Fruit fly (Drosophila melanogaster) whole organism, embryonic: ENCODE results near the gene CG11771.

ENCODE experiments used
- Ada2b ChIP-seq: fragments of 200-800 bp; sonication (Bioruptor generic); IDR thresholded peaks from 2 replicates; pipeline ENCODE4 v1.3.6; 2022; ENCODE audit warnings: missing biosample characterization, missing genetic modification characterization
- CG10462 ChIP-seq: fragments of 200-800 bp; sonication (Bioruptor generic); optimal IDR thresholded peaks from 2 replicates; lab custom pipeline; 2016; ENCODE audit warnings: missing biosample characterization, missing genetic modification characterization
- CG10654 ChIP-seq: fragments of 200-800 bp; sonication (Bioruptor generic); optimal IDR thresholded peaks from 2 replicates; lab custom pipeline; 2016; ENCODE audit warnings: missing biosample characterization, missing genetic modification characterization
- CG12104 ChIP-seq: fragments of 200-800 bp; sonication (Bioruptor generic); optimal IDR thresholded peaks from 3 replicates; lab custom pipeline; 2016; ENCODE audit warnings: missing biosample characterization, missing genetic modification characterization
- CG12659 ChIP-seq: fragments of 200-800 bp; sonication (Bioruptor generic); optimal IDR thresholded peaks from 3 replicates; lab custom pipeline; 2017; ENCODE audit warnings: mild to moderate bottlenecking, missing biosample characterization, missing genetic modification reagents, missing genetic modification characterization
- CG12942 ChIP-seq: fragments of 200-800 bp; sonication (Bioruptor generic); optimal IDR thresholded peaks from 3 replicates; lab custom pipeline; 2016; ENCODE audit warnings: missing biosample characterization, missing genetic modification characterization
- CG13424 ChIP-seq: fragments of 200-800 bp; sonication (Bioruptor generic); optimal IDR thresholded peaks from 2 replicates; lab custom pipeline; 2019; ENCODE audit warnings: missing biosample characterization, mild to moderate bottlenecking, missing genetic modification characterization, moderate library complexity
- CG14014 ChIP-seq: fragments of 200-800 bp; sonication (Bioruptor generic); IDR thresholded peaks from 2 replicates; pipeline ENCODE4 v1.3.6; 2022; ENCODE audit warnings: missing biosample characterization, missing genetic modification characterization
- CG14667 ChIP-seq: fragments of 200-800 bp; sonication (Bioruptor generic); IDR thresholded peaks from 2 replicates; pipeline ENCODE4 v1.3.6; 2022; ENCODE audit warnings: missing biosample characterization, missing genetic modification characterization
- CG15011 ChIP-seq: fragments of 200-800 bp; sonication (Bioruptor generic); optimal IDR thresholded peaks from 3 replicates; lab custom pipeline; 2018; ENCODE audit warnings: missing biosample characterization, mild to moderate bottlenecking, missing genetic modification characterization
- CG18476 ChIP-seq: fragments of 200-800 bp; sonication (Bioruptor generic); optimal IDR thresholded peaks from 2 replicates; lab custom pipeline; 2016; ENCODE audit warnings: missing biosample characterization, mild to moderate bottlenecking, missing genetic modification characterization
- CG18599 ChIP-seq: fragments of 200-800 bp; sonication (Bioruptor generic); optimal IDR thresholded peaks from 3 replicates; lab custom pipeline; 2017; ENCODE audit warnings: missing biosample characterization, missing genetic modification characterization, mild to moderate bottlenecking, moderate library complexity, missing genetic modification reagents
- CG2678 ChIP-seq: fragments of 200-800 bp; sonication (Bioruptor generic); optimal IDR thresholded peaks from 3 replicates; lab custom pipeline; 2019; ENCODE audit warnings: missing biosample characterization, mild to moderate bottlenecking, missing genetic modification characterization, moderate library complexity
- CG32532 ChIP-seq: fragments of 200-800 bp; sonication (Bioruptor generic); IDR thresholded peaks from 2 replicates; pipeline ENCODE4 v1.3.6; 2022; ENCODE audit warnings: missing biosample characterization, missing genetic modification characterization
- CG4360 ChIP-seq: fragments of 200-800 bp; sonication (Bioruptor generic); IDR thresholded peaks from 2 replicates; pipeline ENCODE4 v1.3.6; 2022; ENCODE audit warnings: missing biosample characterization, missing genetic modification characterization
- CG6813 ChIP-seq: fragments of 200-800 bp; sonication (Bioruptor generic); optimal IDR thresholded peaks from 2 replicates; lab custom pipeline; 2017; ENCODE audit warnings: missing biosample characterization, missing genetic modification characterization, mild to moderate bottlenecking, moderate library complexity, missing genetic modification reagents
- CG7839 ChIP-seq: fragments of 200-800 bp; sonication (Bioruptor generic); optimal IDR thresholded peaks from 3 replicates; lab custom pipeline; 2018; ENCODE audit warnings: missing biosample characterization, mild to moderate bottlenecking, missing genetic modification characterization, moderate library complexity
- CG8924 ChIP-seq: fragments of 200-800 bp; optimal IDR thresholded peaks from 3 replicates; lab custom pipeline; 2019; ENCODE audit warnings: missing biosample characterization, mild to moderate bottlenecking, missing genetic modification characterization, moderate library complexity
- CG9215 ChIP-seq: fragments of 200-800 bp; sonication (Bioruptor generic); IDR thresholded peaks from 2 replicates; pipeline ENCODE4 v1.3.6; 2022; ENCODE audit warnings: missing biosample characterization, missing genetic modification characterization
- CG9817 ChIP-seq: fragments of 200-800 bp; sonication (Bioruptor generic); optimal IDR thresholded peaks from 2 replicates; lab custom pipeline; 2018; ENCODE audit warnings: missing biosample characterization, mild to moderate bottlenecking, missing genetic modification characterization, moderate library complexity
- D19A ChIP-seq: fragments of 200-800 bp; optimal IDR thresholded peaks from 3 replicates; lab custom pipeline; 2019; ENCODE audit warnings: missing biosample characterization, mild to moderate bottlenecking, missing genetic modification characterization, moderate library complexity
- Deaf1 ChIP-seq: fragments of 200-800 bp; optimal IDR thresholded peaks from 3 replicates; lab custom pipeline; 2019; ENCODE audit warnings: missing biosample characterization, mild to moderate bottlenecking, missing genetic modification characterization, moderate library complexity
- Drgx ChIP-seq: fragments of 200-800 bp; sonication (Bioruptor generic); IDR thresholded peaks from 2 replicates; pipeline ENCODE4 v1.3.6; 2022; ENCODE audit warnings: missing biosample characterization, missing genetic modification characterization
- Eip74EF ChIP-seq, 2 experiments: fragments of 200-800 bp in 1 of 2; fragments of >200 bp in 1 of 2; sonication (Bioruptor generic) in 1 of 2; optimal IDR thresholded peaks; 2 replicates each; lab custom pipeline; 2017 to 2019; ENCODE audit warnings: missing biosample characterization in 2 of 2, missing genetic modification characterization in 2 of 2, mild to moderate bottlenecking in 1 of 2, moderate library complexity in 1 of 2
- Hand ChIP-seq: fragments of 200-800 bp; sonication (Bioruptor generic); optimal IDR thresholded peaks from 2 replicates; lab custom pipeline; 2017; ENCODE audit warnings: mild to moderate bottlenecking, missing biosample characterization, missing genetic modification reagents, missing genetic modification characterization
- HmgZ ChIP-seq: fragments of 200-800 bp; sonication (Bioruptor generic); optimal IDR thresholded peaks from 2 replicates; lab custom pipeline; 2018; ENCODE audit warnings: missing biosample characterization, mild to moderate bottlenecking, missing genetic modification characterization
- Meics ChIP-seq: fragments of 200-800 bp; sonication (Bioruptor generic); optimal IDR thresholded peaks from 2 replicates; lab custom pipeline; 2017; ENCODE audit warnings: missing biosample characterization, mild to moderate bottlenecking, missing genetic modification characterization
- Opbp ChIP-seq: fragments of 200-800 bp; sonication (Bioruptor generic); IDR thresholded peaks from 3 replicates; pipeline ENCODE4 v1.3.6; 2022; ENCODE audit warnings: missing biosample characterization, missing genetic modification characterization; ENCODE audit not compliant: partially characterized antibody
- Sox102F ChIP-seq: fragments of 200-800 bp; sonication (Bioruptor generic); optimal IDR thresholded peaks from 2 replicates; lab custom pipeline; 2018; ENCODE audit warnings: missing biosample characterization, mild to moderate bottlenecking, missing genetic modification characterization, moderate library complexity
- Stat92E ChIP-seq, 3 experiments: fragments of >200 bp in 2 of 3; fragments of 200-800 bp in 1 of 3; sonication (Bioruptor generic) in 1 of 3; optimal IDR thresholded peaks; 2 replicates each; lab custom pipeline; 2017 to 2019; ENCODE audit warnings: missing biosample characterization in 3 of 3, missing genetic modification characterization in 3 of 3, mild to moderate bottlenecking in 1 of 3, moderate library complexity in 1 of 3
- Tbp ChIP-seq: fragments of >200 bp; optimal IDR thresholded peaks from 2 replicates; lab custom pipeline; 2018; ENCODE audit warnings: missing biosample characterization, missing genetic modification characterization
- bigmax ChIP-seq: fragments of 200-800 bp; sonication (Bioruptor generic); optimal IDR thresholded peaks from 2 replicates; lab custom pipeline; 2018; ENCODE audit warnings: missing biosample characterization, mild to moderate bottlenecking, missing genetic modification characterization
- bsh ChIP-seq, 2 experiments: fragments of 200-800 bp; sonication (Bioruptor generic); optimal IDR thresholded peaks; 2 replicates each; lab custom pipeline; 2017 to 2018; ENCODE audit warnings: mild to moderate bottlenecking in 2 of 2, missing biosample characterization in 2 of 2, missing genetic modification characterization in 2 of 2, moderate library complexity in 1 of 2
- eve ChIP-seq, 2 experiments: fragments of >200 bp; optimal IDR thresholded peaks; 2 replicates each; lab custom pipeline; 2017; ENCODE audit warnings: missing biosample characterization in 2 of 2, missing genetic modification characterization in 2 of 2
- exex ChIP-seq: fragments of 200-800 bp; sonication (Bioruptor generic); optimal IDR thresholded peaks from 4 replicates; lab custom pipeline; 2018; ENCODE audit warnings: missing biosample characterization, mild to moderate bottlenecking, missing genetic modification characterization, moderate library complexity
- fu2 ChIP-seq: fragments of 200-800 bp; sonication (Bioruptor generic); optimal IDR thresholded peaks from 2 replicates; lab custom pipeline; 2016; ENCODE audit warnings: missing biosample characterization, missing genetic modification characterization
- gem ChIP-seq: fragments of 200-800 bp; sonication (Bioruptor generic); optimal IDR thresholded peaks from 2 replicates; lab custom pipeline; 2019; ENCODE audit warnings: missing biosample characterization, mild to moderate bottlenecking, missing genetic modification characterization, moderate library complexity
- gt ChIP-seq: fragments of 200-800 bp; sonication (Bioruptor generic); IDR thresholded peaks from 2 replicates; pipeline ENCODE4 v1.3.6; 2022; ENCODE audit warnings: missing biosample characterization, missing genetic modification characterization
- h ChIP-seq: fragments of >200 bp; optimal IDR thresholded peaks from 2 replicates; lab custom pipeline; 2017
- lola ChIP-seq, 3 experiments: fragments of >200 bp in 2 of 3; fragments of 200-800 bp in 1 of 3; sonication (Bioruptor generic) in 1 of 3; optimal IDR thresholded peaks; 2 replicates each; lab custom pipeline; 2017 to 2019; ENCODE audit warnings: missing biosample characterization in 3 of 3, missing genetic modification characterization in 3 of 3, mild to moderate bottlenecking in 1 of 3, moderate library complexity in 1 of 3
- mld ChIP-seq: fragments of 200-800 bp; sonication (Bioruptor generic); IDR thresholded peaks from 3 replicates; pipeline ENCODE4 v1.3.6; 2022; ENCODE audit warnings: missing biosample characterization, missing genetic modification characterization; ENCODE audit not compliant: partially characterized antibody
- onecut ChIP-seq: fragments of 200-800 bp; sonication (Bioruptor generic); IDR thresholded peaks from 2 replicates; pipeline ENCODE4 v1.3.6; 2022; ENCODE audit warnings: missing biosample characterization, missing genetic modification characterization
- otp ChIP-seq: fragments of 200-800 bp; sonication (Bioruptor generic); IDR thresholded peaks from 3 replicates; pipeline ENCODE4, ENCODE4 v1.3.6; 2022; ENCODE audit warnings: missing biosample characterization, missing genetic modification characterization
- ssp ChIP-seq: fragments of 200-800 bp; sonication (Bioruptor generic); IDR thresholded peaks from 2 replicates; pipeline ENCODE4 v1.3.6; 2022; ENCODE audit warnings: missing biosample characterization, missing genetic modification characterization
- tap ChIP-seq: fragments of 200-800 bp; optimal IDR thresholded peaks from 3 replicates; lab custom pipeline; 2019; ENCODE audit warnings: missing biosample characterization, mild to moderate bottlenecking, missing genetic modification characterization, moderate library complexity
- tna ChIP-seq: fragments of 200-800 bp; sonication (Bioruptor generic); IDR thresholded peaks from 2 replicates; pipeline ENCODE4 v1.3.6; 2022; ENCODE audit warnings: missing biosample characterization, missing genetic modification characterization; ENCODE audit not compliant: partially characterized antibody
- ttk ChIP-seq: fragments of 200-800 bp; sonication (Bioruptor generic); IDR thresholded peaks from 2 replicates; pipeline ENCODE4 v2.1.2; 2022; ENCODE audit warnings: missing biosample characterization, missing genetic modification characterization

CG11771 gene

DNA sequence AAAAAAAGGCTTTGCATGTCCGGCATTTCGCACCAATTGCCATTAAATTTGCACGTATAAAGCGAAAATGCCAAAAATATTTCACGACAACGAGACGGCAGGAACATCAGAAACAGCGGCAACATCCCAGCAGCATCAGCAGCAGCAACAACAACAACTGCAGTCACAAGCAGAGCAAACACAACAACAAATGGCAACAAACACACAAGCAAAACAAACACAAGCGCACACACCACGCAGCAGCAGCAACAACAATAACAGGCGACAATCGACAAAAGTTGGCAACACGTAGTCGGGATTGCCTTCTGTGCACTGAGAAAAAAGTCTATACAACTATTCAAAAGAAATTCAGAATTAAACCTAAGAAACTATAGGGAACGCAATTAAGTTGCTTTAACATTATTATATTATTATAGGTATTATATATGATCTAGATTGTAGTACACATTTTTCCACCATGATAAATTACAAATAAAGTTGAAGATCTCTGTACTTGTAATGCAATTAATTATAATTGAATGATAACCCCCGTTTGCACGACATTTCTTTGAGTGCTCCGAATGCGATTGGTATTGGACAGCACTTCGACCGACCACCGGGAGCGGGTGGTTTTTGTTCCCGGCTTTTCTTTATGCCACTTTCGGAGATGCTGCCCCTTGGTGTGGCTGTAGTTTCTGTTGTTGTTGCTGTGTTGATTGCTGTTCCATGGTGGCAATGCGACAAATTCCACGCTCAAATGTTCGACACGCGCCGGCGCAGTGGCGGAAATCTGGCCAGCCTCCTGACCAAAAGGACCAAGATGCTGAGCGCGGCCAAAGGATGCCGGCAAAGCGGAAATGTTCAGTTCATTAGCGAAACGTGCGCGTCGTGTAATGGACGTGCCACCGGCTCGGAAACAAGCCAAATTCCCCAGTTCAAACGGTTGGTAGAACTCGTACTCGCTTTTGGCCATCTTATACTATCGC is 52.0 kb downstream of the CG11771 start, which contains the start of gene tnc (continued):
- TF ChIP-seq CG10654 (GFP tag; lab: Kevin White, UChicago) (peak; percentile 7), CG2678 (tag; lab: Kevin White, UChicago) (peak; percentile 85), D19A (no peak), CG8924 (peak; percentile 58), ttk (GFP tag; lab: Robert Waterston, UW) (no peak), mld (GFP tag; lab: Robert Waterston, UW) (no peak), h (no peak), Stat92E (GFP tag; optimal IDR thresholded peaks at IDR 0.05; lab: Kevin White, UChicago) (no peak), CG4360 (peak; percentile 85), onecut (GFP tag; lab: Robert Waterston, UW) (peak; percentile 21; the same call in 1 of the 2 replicates), Sox102F (GFP tag; lab: Kevin White, UChicago) (peak; percentile 61), Eip74EF (GFP tag; optimal IDR thresholded peaks at IDR 0.05; lab: Kevin White, UChicago) (peak in 1 of 2 experiments; percentile 55), otp (GFP tag; lab: Robert Waterston, UW) (no peak), CG10462 (peak; percentile 0), CG18599 (GFP tag; lab: Kevin White, UChicago) (peak; percentile 85), CG13424 (peak; percentile 66), exex (tag; lab: Kevin White, UChicago) (peak; percentile 2), gt (GFP tag; lab: Robert Waterston, UW) (no peak), CG12104 (GFP tag; lab: Kevin White, UChicago) (peak; percentile 9), Deaf1 (tag; lab: Kevin White, UChicago) (peak; percentile 42), CG12942 (GFP tag; lab: Kevin White, UChicago) (peak; percentile 16), CG6813 (GFP tag; lab: Kevin White, UChicago) (no peak), fu2 (no peak), lola (GFP tag; optimal IDR thresholded peaks at IDR 0.05; lab: Kevin White, UChicago) (peak in 1 of 3 experiments; percentile 50), eve (GFP tag; optimal IDR thresholded peaks at IDR 0.05; lab: Kevin White, UChicago) (peak in 1 of 2 experiments; percentile 73), Ada2b (peak; percentile 11; the same call in 1 of the 2 replicates), CG9215 (0 out of 2 replicates have a peak, but pooled peaks have one; percentile 41), CG7839 (tag; lab: Kevin White, UChicago) (peak; percentile 75), CG18476 (GFP tag; lab: Kevin White, UChicago) (peak; percentile 13), Meics (GFP tag; lab: Kevin White, UChicago) (peak; percentile 71), bsh (GFP tag; optimal IDR thresholded peaks at IDR 0.05; lab: Kevin White, UChicago) (peak; percentile 42 to 54), Opbp (no peak), CG14014 (GFP tag; lab: Robert Waterston, UW) (no peak), CG9817 (tag; lab: Kevin White, UChicago) (peak; percentile 34), Hand (peak; percentile 53), HmgZ (tag; lab: Kevin White, UChicago) (peak; percentile 14), CG12659 (GFP tag; lab: Kevin White, UChicago) (peak; percentile 39), ssp (peak; percentile 40; the same call in 1 of the 2 replicates), CG14667 (GFP tag; lab: Robert Waterston, UW) (no peak), CG32532 (GFP tag; lab: Robert Waterston, UW) (peak; percentile 21; the same call in 1 of the 2 replicates), Tbp (no peak), tap (tag; lab: Kevin White, UChicago) (peak; percentile 40), CG15011 (GFP tag; lab: Kevin White, UChicago) (peak; percentile 49), tna (GFP tag; lab: Robert Waterston, UW) (no peak), gem (tag; lab: Kevin White, UChicago) (peak; percentile 81), bigmax (GFP tag; lab: Kevin White, UChicago) (no peak), Drgx (GFP tag; lab: Robert Waterston, UW) (peak; percentile 76)
